Worm (Caenorhabditis elegans) whole organism, L4 larva: ENCODE results near the gene nkat-1.

Experiments used
- T26A8.4 ChIP-seq: fragments of 200-800 bp; sonication (Bioruptor generic); IDR thresholded peaks from 2 replicates; pipeline ENCODE4 v1.3.6; 2022; ENCODE audit warnings: missing genetic modification characterization, missing compliant biosample characterization
- Y105C5A.15 ChIP-seq: fragments of 200-800 bp; sonication (Bioruptor generic); IDR thresholded peaks from 2 replicates; pipeline ENCODE4 v1.3.6; 2022; ENCODE audit warnings: missing genetic modification characterization, missing compliant biosample characterization
- Y5F2A.4 ChIP-seq: fragments of 200-800 bp; sonication (Bioruptor generic); optimal IDR thresholded peaks from 2 replicates; lab custom pipeline; 2018; ENCODE audit warnings: mild to moderate bottlenecking, missing genetic modification characterization, missing compliant biosample characterization
- ZK546.5 ChIP-seq, 2 experiments: sonication (generic microtip); optimal IDR thresholded peaks; 2 replicates each; lab custom pipeline; 2017; ENCODE audit warnings: missing biosample characterization in 2 of 2, missing genetic modification characterization in 2 of 2
- aha-1 ChIP-seq: fragments of 150-350 bp; peaks from one replicate; lab custom pipeline; 2014; ENCODE audit warnings: missing biosample characterization, missing genetic modification characterization
- ama-1 ChIP-seq: fragments of 150-350 bp; optimal IDR thresholded peaks from 2 replicates; lab custom pipeline; 2014; ENCODE audit warnings: inconsistent platforms, mixed read lengths
- ceh-32 ChIP-seq: sonication (generic microtip); optimal IDR thresholded peaks from 2 replicates; lab custom pipeline; 2016; ENCODE audit warnings: mild to moderate bottlenecking, missing genetic modification characterization, missing compliant biosample characterization; ENCODE audit not compliant: poor library complexity
- ceh-44 ChIP-seq: fragments of 200-800 bp; sonication (Bioruptor generic); IDR thresholded peaks from 2 replicates; pipeline ENCODE4 v1.3.6; 2022; ENCODE audit warnings: missing genetic modification reagents, missing genetic modification characterization, missing compliant biosample characterization
- ces-1 ChIP-seq: fragments of 150-350 bp; sonication (generic microtip); optimal IDR thresholded peaks from 4 replicates; lab custom pipeline; 2014; ENCODE audit warnings: missing biosample characterization, missing genetic modification reagents, missing genetic modification characterization
- cey-2 ChIP-seq: sonication (generic microtip); optimal IDR thresholded peaks from 3 replicates; lab custom pipeline; 2017; ENCODE audit warnings: missing genetic modification characterization, mild to moderate bottlenecking, missing compliant biosample characterization, antibody characterized with exemption, borderline replicate concordance; ENCODE audit not compliant: insufficient read depth
- daf-12 ChIP-seq: fragments of 150-350 bp; optimal IDR thresholded peaks from 2 replicates; lab custom pipeline; 2014; ENCODE audit warnings: missing biosample characterization, missing genetic modification reagents, missing genetic modification characterization
- daf-16 ChIP-seq, 3 experiments: sonication (generic microtip); optimal IDR thresholded peaks; 2 replicates each; lab custom pipeline; 2016 to 2017; ENCODE audit warnings: missing genetic modification characterization in 3 of 3, missing genetic modification reagents in 3 of 3, mild to moderate bottlenecking in 2 of 3, missing compliant biosample characterization in 2 of 3, missing biosample characterization in 1 of 3, moderate library complexity in 1 of 3
- daf-19 ChIP-seq: fragments of 200-800 bp; sonication (Bioruptor generic); conservative IDR thresholded peaks from 2 replicates; pipeline ENCODE4 v1.3.6; 2022; ENCODE audit warnings: missing genetic modification characterization, missing compliant biosample characterization
- daf-8 ChIP-seq: fragments of 200-800 bp; sonication (Bioruptor generic); IDR thresholded peaks from 2 replicates; pipeline ENCODE4 v1.3.6; 2022; ENCODE audit warnings: missing genetic modification characterization, missing compliant biosample characterization
- dmd-8 ChIP-seq: fragments of 200-800 bp; sonication (Bioruptor generic); IDR thresholded peaks from 2 replicates; pipeline ENCODE4 v1.3.6; 2022; ENCODE audit warnings: missing genetic modification characterization, missing compliant biosample characterization
- dpl-1 ChIP-seq: fragments of 150-350 bp; optimal IDR thresholded peaks from 2 replicates; lab custom pipeline; 2014; ENCODE audit warnings: missing biosample characterization, missing genetic modification reagents, missing genetic modification characterization
- egl-43 ChIP-seq: fragments of 200-800 bp; sonication (Bioruptor generic); IDR thresholded peaks from 2 replicates; pipeline ENCODE4 v1.3.6; 2022; ENCODE audit warnings: missing genetic modification reagents, missing genetic modification characterization, missing compliant biosample characterization
- gei-8 ChIP-seq: fragments of 200-800 bp; sonication (Bioruptor generic); optimal IDR thresholded peaks from 2 replicates; lab custom pipeline; 2018; ENCODE audit warnings: mild to moderate bottlenecking, missing genetic modification characterization, missing compliant biosample characterization
- hif-1 ChIP-seq, 2 experiments: sonication (generic microtip); optimal IDR thresholded peaks; 2 replicates each; lab custom pipeline; 2016 to 2017; ENCODE audit warnings: missing compliant biosample characterization in 2 of 2, missing genetic modification characterization in 2 of 2, missing genetic modification reagents in 2 of 2, missing genotype in 2 of 2, mild to moderate bottlenecking in 1 of 2
- hlh-11 ChIP-seq: fragments of 200-800 bp; sonication (Bioruptor generic); optimal IDR thresholded peaks from 2 replicates; lab custom pipeline; 2018; ENCODE audit warnings: mild to moderate bottlenecking, missing genetic modification characterization, missing compliant biosample characterization
- hlh-30 ChIP-seq: sonication (generic microtip); optimal IDR thresholded peaks from 2 replicates; lab custom pipeline; 2017; ENCODE audit warnings: antibody characterized with exemption, mild to moderate bottlenecking, missing genetic modification characterization, missing compliant biosample characterization; ENCODE audit not compliant: insufficient read depth
- lin-1 ChIP-seq: fragments of 200-800 bp; sonication (Bioruptor generic); IDR thresholded peaks from 2 replicates; pipeline ENCODE4 v1.3.6; 2022; ENCODE audit warnings: missing genetic modification reagents, missing genetic modification characterization, missing compliant biosample characterization
- lir-3 ChIP-seq: sonication (generic microtip); optimal IDR thresholded peaks from 2 replicates; lab custom pipeline; 2016; ENCODE audit warnings: mild to moderate bottlenecking, missing genetic modification characterization, missing compliant biosample characterization
- mes-2 ChIP-seq: sonication (generic microtip); optimal IDR thresholded peaks from 2 replicates; lab custom pipeline; 2016; ENCODE audit warnings: missing genotype, mild to moderate bottlenecking, missing genetic modification characterization, missing compliant biosample characterization; ENCODE audit not compliant: poor library complexity, severe bottlenecking
- mxl-2 ChIP-seq: fragments of 200-800 bp; sonication (Bioruptor generic); conservative IDR thresholded peaks from 2 replicates; pipeline ENCODE4 v1.3.6; 2022; ENCODE audit warnings: missing genetic modification reagents, missing genetic modification characterization, missing compliant biosample characterization
- mxl-3 ChIP-seq: fragments of 200-800 bp; sonication (Bioruptor generic); optimal IDR thresholded peaks from 2 replicates; lab custom pipeline; 2018; ENCODE audit warnings: mild to moderate bottlenecking, missing genetic modification characterization, missing compliant biosample characterization
- nhr-111 ChIP-seq: fragments of 200-800 bp; sonication (Bioruptor generic); optimal IDR thresholded peaks from 2 replicates; lab custom pipeline; 2018; ENCODE audit warnings: mild to moderate bottlenecking, missing genetic modification characterization, missing compliant biosample characterization
- nhr-48 ChIP-seq: sonication (generic microtip); optimal IDR thresholded peaks from 2 replicates; lab custom pipeline; 2016; ENCODE audit warnings: mild to moderate bottlenecking, missing genetic modification characterization, missing compliant biosample characterization
- nhr-6 ChIP-seq: fragments of 150-350 bp; optimal IDR thresholded peaks from 2 replicates; lab custom pipeline; 2014; ENCODE audit warnings: missing biosample characterization, missing genetic modification characterization
- nhr-77 ChIP-seq: fragments of 150-350 bp; optimal IDR thresholded peaks from 2 replicates; lab custom pipeline; 2014; ENCODE audit warnings: missing biosample characterization, missing genetic modification characterization
- pha-4 ChIP-seq, 2 experiments: fragments of 150-350 bp in 1 of 2; fragments of 200-800 bp in 1 of 2; sonication (Bioruptor generic) in 1 of 2; IDR thresholded peaks in 1 of 2; optimal IDR thresholded peaks in 1 of 2; 2 replicates each; pipeline versions ENCODE4 v1.3.6 to Lab custom; 2014 to 2022; ENCODE audit warnings: missing genetic modification characterization in 2 of 2, missing genetic modification reagents in 2 of 2, missing biosample characterization in 1 of 2, missing compliant biosample characterization in 1 of 2
- rbr-2 ChIP-seq: sonication (generic microtip); optimal IDR thresholded peaks from 2 replicates; lab custom pipeline; 2016; ENCODE audit warnings: missing genotype, missing genetic modification characterization, missing compliant biosample characterization
- saeg-2 ChIP-seq: fragments of 200-800 bp; sonication (Bioruptor generic); IDR thresholded peaks from 2 replicates; pipeline ENCODE4 v1.3.6; 2022; ENCODE audit warnings: missing genetic modification reagents, missing genetic modification characterization, missing compliant biosample characterization
- set-16 ChIP-seq: fragments of 200-800 bp; sonication (Bioruptor generic); IDR thresholded peaks from 2 replicates; pipeline ENCODE4 v1.3.6; 2022; ENCODE audit warnings: missing genetic modification reagents, missing genetic modification characterization, missing compliant biosample characterization
- snpc-1.2 ChIP-seq: fragments of 200-800 bp; sonication (Bioruptor generic); IDR thresholded peaks from 2 replicates; pipeline ENCODE4 v1.3.6; 2022; ENCODE audit warnings: missing genetic modification reagents, missing genetic modification characterization, missing compliant biosample characterization
- spr-3 ChIP-seq: fragments of 200-800 bp; sonication (Bioruptor generic); optimal IDR thresholded peaks from 2 replicates; lab custom pipeline; 2018; ENCODE audit warnings: mild to moderate bottlenecking, missing genetic modification characterization, missing compliant biosample characterization
- unc-39 ChIP-seq: sonication (generic microtip); optimal IDR thresholded peaks from 2 replicates; lab custom pipeline; 2017; ENCODE audit warnings: missing biosample characterization, missing genetic modification characterization
- unc-62 ChIP-seq, 3 experiments: fragments of 150-350 bp in 1 of 3; sonication (generic microtip); optimal IDR thresholded peaks in 2 of 3; peaks in 1 of 3; 1 replicate in 1 of 3; 2 replicates in 2 of 3; lab custom pipeline; 2014 to 2017; ENCODE audit warnings: missing biosample characterization in 3 of 3, missing genetic modification characterization in 3 of 3, missing genetic modification reagents in 3 of 3, missing genotype in 1 of 3

The nkat-1 gene

ce11 chrX:14134883-14135282, 5.1 kb downstream of the nkat-1 start (continued):
- TF ChIP-seq daf-8 (GFP tag; lab: Robert Waterston, UW) (no peak), lir-3 (no peak), mxl-2 (GFP tag; lab: Robert Waterston, UW) (no peak), nhr-111 (GFP tag; lab: Kevin White, UChicago) (no peak), daf-19 (GFP tag; lab: Robert Waterston, UW) (peak; percentile 74), egl-43 (GFP tag; lab: Robert Waterston, UW) (peak; percentile 71; the same call in 1 of the 2 replicates), ces-1 (no peak), saeg-2 (GFP tag; lab: Robert Waterston, UW) (no peak), ceh-32 (no peak), cey-2 (tag; lab: Kevin White, UChicago) (no peak), ama-1 (lab: Kevin White, UChicago) (no peak), ZK546.5 (tag; optimal IDR thresholded peaks at IDR 0.05; lab: Kevin White, UChicago) (no peak), snpc-1.2 (GFP tag; lab: Robert Waterston, UW) (peak; percentile 81), gei-8 (GFP tag; lab: Kevin White, UChicago) (no peak), daf-12 (no peak), dmd-8 (GFP tag; lab: Robert Waterston, UW) (peak; percentile 65; the same call in 1 of the 2 replicates), hif-1 (tag; optimal IDR thresholded peaks at IDR 0.05; lab: Kevin White, UChicago) (no peak), nhr-77 (tag; lab: Kevin White, UChicago) (no peak), unc-39 (tag; lab: Kevin White, UChicago) (no peak), daf-16 (GFP tag; optimal IDR thresholded peaks at IDR 0.05; lab: Kevin White, UChicago) (peak in 1 of 2 experiments; percentile 29), daf-16 (tag; optimal IDR thresholded peaks at IDR 0.05; lab: Kevin White, UChicago) (peak; percentile 51), nhr-48 (tag; lab: Kevin White, UChicago) (no peak)

ce11 chrX:14134244-14134643, 5.7 kb downstream of the nkat-1 start, which contains the start of gene F28H6.8:
F28H6.8 (minus strand) TSS chrX:14134344.
- TF ChIP-seq T26A8.4 (GFP tag; lab: Robert Waterston, UW): no peak
- TF ChIP-seq unc-62 (GFP tag; optimal IDR thresholded peaks at IDR 0.05 in 1 of 2; lab: Kevin White, UChicago): peak in 1 of 2 experiments; percentile 71
- TF ChIP-seq unc-62 (tag; optimal IDR thresholded peaks at IDR 0.05; lab: Kevin White, UChicago): no peak
- TF ChIP-seq Y5F2A.4: no peak
- TF ChIP-seq ceh-44 (GFP tag; lab: Robert Waterston, UW): no peak
- TF ChIP-seq snpc-1.2 (GFP tag; lab: Robert Waterston, UW): no peak
- TF ChIP-seq pha-4 (GFP tag; IDR thresholded peaks at IDR 0.05; lab: Robert Waterston, UW): no peak
- TF ChIP-seq pha-4 (tag; optimal IDR thresholded peaks at IDR 0.05; lab: Kevin White, UChicago): no peak

ce11 chrX:14132677-14133076, 7.3 kb downstream of the nkat-1 start:
- no peak for TF ChIP-seq nhr-6 (tag; lab: Kevin White, UChicago)
- TF ChIP-seq unc-62 (GFP tag; optimal IDR thresholded peaks at IDR 0.05 in 1 of 2; lab: Kevin White, UChicago): peak in 1 of 2 experiments; percentile 62
- TF ChIP-seq unc-62 (tag; optimal IDR thresholded peaks at IDR 0.05; lab: Kevin White, UChicago): no peak
- no peak for TF ChIP-seq lin-1

ce11 chrX:14131476-14131875, 8.5 kb downstream of the nkat-1 start:
- TF ChIP-seq Y105C5A.15 (no peak), aha-1 (tag; lab: Kevin White, UChicago) (peak; percentile 90)

- TF ChIP-seq set-16 (GFP tag; lab: Robert Waterston, UW): peak; percentile 46
- peak; percentile 71 for TF ChIP-seq mes-2
- no peak for TF ChIP-seq spr-3 (GFP tag; lab: Kevin White, UChicago)
- peak; percentile 29 for TF ChIP-seq hlh-30 (tag; lab: Kevin White, UChicago)
- TF ChIP-seq rbr-2 (tag; lab: Kevin White, UChicago): peak; percentile 4
- TF ChIP-seq daf-12: no peak
- TF ChIP-seq dpl-1 (GFP tag; lab: Kevin White, UChicago): no peak
- no peak for TF ChIP-seq ZK546.5 (tag; optimal IDR thresholded peaks at IDR 0.05; lab: Kevin White, UChicago)
- TF ChIP-seq mxl-3 (GFP tag; lab: Kevin White, UChicago): peak; percentile 17
- TF ChIP-seq hlh-11 (tag; lab: Kevin White, UChicago): peak; percentile 51
- TF ChIP-seq ama-1 (lab: Kevin White, UChicago): no peak
- TF ChIP-seq nhr-6 (tag; lab: Kevin White, UChicago): peak; percentile 4
- no peak for TF ChIP-seq daf-16 (GFP tag; optimal IDR thresholded peaks at IDR 0.05; lab: Kevin White, UChicago)
- TF ChIP-seq daf-16 (tag; optimal IDR thresholded peaks at IDR 0.05; lab: Kevin White, UChicago): peak; percentile 16
- TF ChIP-seq, all 104 proteins: peak for 8
These were observed 12.5 kb downstream of the nkat-1 start, which contains the start of gene F28H6.4 for ce11 chrX:14127291-14127922. F28H6.4 (plus strand) TSS chrX:14127872.
